Worm (Caenorhabditis elegans) whole organism, midembryonic: ENCODE measurements around the gene lips-15.

ENCODE experiments used
- cog-1 ChIP-seq: sonication (generic microtip); optimal IDR thresholded peaks from 2 replicates; lab custom pipeline; 2016; ENCODE audit warnings: missing genetic modification characterization, missing compliant biosample characterization
- klf-2 ChIP-seq: fragments of 200-800 bp; sonication (Bioruptor generic); conservative IDR thresholded peaks from 2 replicates; pipeline ENCODE4 v1.3.6; 2022; ENCODE audit warnings: missing genetic modification reagents, missing genetic modification characterization, missing compliant biosample characterization
- ztf-23 ChIP-seq: fragments of 200-800 bp; sonication (Bioruptor generic); IDR thresholded peaks from 2 replicates; pipeline ENCODE4 v1.3.6; 2022; ENCODE audit warnings: missing genetic modification reagents, missing genetic modification characterization, missing compliant biosample characterization

DNA sequence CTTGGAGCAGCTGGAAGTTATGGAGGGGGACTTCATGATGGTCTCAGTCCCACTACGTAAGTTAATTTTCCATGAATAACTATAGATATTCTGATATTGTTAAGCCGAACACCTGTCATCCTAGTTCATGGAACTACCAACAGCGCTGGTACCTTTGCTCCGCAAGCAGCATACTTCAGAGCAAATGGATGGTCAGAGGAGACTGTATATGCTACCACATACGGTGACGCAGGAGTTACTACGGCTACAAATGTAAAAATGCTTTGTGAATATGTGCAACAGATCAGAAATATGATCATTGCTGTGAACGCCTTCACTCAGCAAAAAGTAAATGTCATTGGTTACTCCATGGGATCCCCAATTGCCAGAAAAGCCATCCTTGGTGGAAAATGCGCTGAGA, 1.9 kb downstream of the lips-15 start:
- TF ChIP-seq klf-2 (GFP tag; lab: Robert Waterston, UW) (no peak), cog-1 (tag; lab: Kevin White, UChicago) (no peak), ztf-23 (no peak)
